Worm (Caenorhabditis elegans) whole organism, late embryonic: Measurements from ENCODE around the gene F17E9.15.

Experiments
- F13H6.1 ChIP-seq: sonication (generic microtip); optimal IDR thresholded peaks from 2 replicates; lab custom pipeline; 2016; ENCODE audit warnings: missing genetic modification characterization, missing compliant biosample characterization
- ceh-2 ChIP-seq: sonication (generic microtip); optimal IDR thresholded peaks from 2 replicates; lab custom pipeline; 2016; ENCODE audit warnings: missing genotype, missing genetic modification characterization, missing compliant biosample characterization
- ceh-6 ChIP-seq: fragments of 200-800 bp; sonication (Bioruptor generic); optimal IDR thresholded peaks from 2 replicates; lab custom pipeline; 2018; ENCODE audit warnings: mild to moderate bottlenecking, missing genetic modification characterization, missing compliant biosample characterization
- eyg-1 ChIP-seq: sonication (generic microtip); optimal IDR thresholded peaks from 2 replicates; lab custom pipeline; 2016; ENCODE audit warnings: missing genotype, missing genetic modification characterization, missing compliant biosample characterization
- fkh-10 ChIP-seq: fragments of 150-350 bp; optimal IDR thresholded peaks from 2 replicates; lab custom pipeline; 2014; ENCODE audit warnings: missing biosample characterization, missing genetic modification reagents, missing genetic modification characterization
- hlh-8 ChIP-seq: sonication (generic microtip); optimal IDR thresholded peaks from 2 replicates; lab custom pipeline; 2016; ENCODE audit warnings: missing genotype, missing genetic modification characterization, missing compliant biosample characterization
- lim-6 ChIP-seq: sonication (generic microtip); optimal IDR thresholded peaks from 2 replicates; lab custom pipeline; 2016; ENCODE audit warnings: missing genetic modification characterization, missing compliant biosample characterization
- nhr-232 ChIP-seq: sonication (generic microtip); optimal IDR thresholded peaks from 2 replicates; lab custom pipeline; 2016; ENCODE audit warnings: missing genetic modification characterization, missing compliant biosample characterization
- tbx-2 ChIP-seq: sonication (generic microtip); optimal IDR thresholded peaks from 2 replicates; lab custom pipeline; 2016; ENCODE audit warnings: missing genetic modification characterization, missing compliant biosample characterization
- unc-86 ChIP-seq: sonication (generic microtip); optimal IDR thresholded peaks from 2 replicates; lab custom pipeline; 2016; ENCODE audit warnings: missing genetic modification characterization, missing compliant biosample characterization
- ztf-16 ChIP-seq: sonication (generic microtip); optimal IDR thresholded peaks from 2 replicates; lab custom pipeline; 2017; ENCODE audit warnings: missing genetic modification characterization, missing compliant biosample characterization

DNA sequence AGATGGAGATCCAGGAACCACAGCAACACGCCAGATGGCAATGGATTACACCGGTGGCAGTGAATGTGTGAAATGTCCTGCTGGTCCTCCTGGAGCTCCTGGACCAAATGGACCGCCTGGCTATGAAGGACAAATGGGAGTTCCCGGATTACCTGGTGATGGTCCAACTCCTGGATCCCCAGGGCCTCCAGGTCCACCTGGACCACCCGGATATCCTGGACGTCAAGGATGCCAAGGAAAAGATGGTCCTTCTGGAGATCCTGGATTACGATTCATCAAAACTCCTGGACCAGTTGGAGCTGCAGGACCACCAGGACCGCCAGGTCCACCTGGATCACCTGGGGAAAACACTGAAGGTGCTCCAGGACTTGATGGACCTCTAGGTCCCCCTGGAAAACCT is 10.1 kb downstream of the F17E9.15 start:
- TF ChIP-seq nhr-232 (tag; lab: Kevin White, UChicago) (no peak), F13H6.1 (tag; lab: Kevin White, UChicago) (no peak), ztf-16 (no peak), ceh-2 (no peak), tbx-2 (no peak), ceh-6 (no peak), hlh-8 (no peak), fkh-10 (GFP tag; lab: Kevin White, UChicago) (no peak), lim-6 (tag; lab: Kevin White, UChicago) (no peak), unc-86 (tag; lab: Kevin White, UChicago) (no peak), eyg-1 (tag; lab: Kevin White, UChicago) (no peak)
